Worm (Caenorhabditis elegans): ENCODE results near the gene cpsf-4.
A peak's percentile ranks its signal among the peaks of the same experiment; 100 is the strongest.

- TF ChIP-seq nhr-237 (tag; optimal IDR thresholded peaks at IDR 0.05) = no peak
- TF ChIP-seq ztf-4 (tag; optimal IDR thresholded peaks at IDR 0.05) = no peak
- no peak for TF ChIP-seq lin-11 (tag; optimal IDR thresholded peaks at IDR 0.05)
- TF ChIP-seq lin-13 (GFP tag; optimal IDR thresholded peaks at IDR 0.05) = no peak
- TF ChIP-seq skn-1 (tag; optimal IDR thresholded peaks at IDR 0.05) = no peak
- TF ChIP-seq nhr-12 (tag; optimal IDR thresholded peaks at IDR 0.05) = no peak
- no peak for TF ChIP-seq mdl-1 (tag; optimal IDR thresholded peaks at IDR 0.05)
- TF ChIP-seq blmp-1 (tag; optimal IDR thresholded peaks at IDR 0.05; ENCODE audit: insufficient read depth) = no peak
- TF ChIP-seq lsy-2 (tag; optimal IDR thresholded peaks at IDR 0.05) = peak in 1 of 2 experiments; percentile 32
- no peak for TF ChIP-seq ztf-11 (tag; optimal IDR thresholded peaks at IDR 0.05)
- TF ChIP-seq ZK546.5 (tag; optimal IDR thresholded peaks at IDR 0.05) = no peak
These were observed 29.8 kb upstream of the cpsf-4 start, which contains the start of gene aly-3 for ce11 chrIV:12122874-12123664.

Data from whole organism, L2 larva.